Fruit fly (Drosophila melanogaster) S2 (cell line): ENCODE results near the gene yem.

Experiments
- CG8478 ChIP-seq: fragments of >200 bp; optimal IDR thresholded peaks from 2 replicates; lab custom pipeline; 2018
- CTCF ChIP-seq, 2 experiments: fragments of >200 bp; optimal IDR thresholded peaks; 2 replicates each; lab custom pipeline; 2018

yem gene

dm6 chr3R:29122817-29123611, at the start of gene yem, which contains the start of gene Ctl2:
TSS of gene yem (minus strand) at chr3R:29122879.
TSS of gene Ctl2 (plus strand) at chr3R:29123370.
- TF ChIP-seq CTCF (optimal IDR thresholded peaks at IDR 0.05; lab: Kevin White, UChicago) (no peak), CG8478 (lab: Kevin White, UChicago) (no peak)

dm6 chr3R:29164930-29165693, 42.4 kb upstream of the yem start, which contains the start of gene CG11898:
TSS of gene CG11898 (plus strand) at chr3R:29165643.
- TF ChIP-seq CG8478 (lab: Kevin White, UChicago) (no peak), CTCF (optimal IDR thresholded peaks at IDR 0.05; lab: Kevin White, UChicago) (no peak)

- TF ChIP-seq CG8478 (lab: Kevin White, UChicago): no peak
- no peak for TF ChIP-seq CTCF (optimal IDR thresholded peaks at IDR 0.05; lab: Kevin White, UChicago)
These were observed 36.9 kb upstream of the yem start for dm6 chr3R:29159620-29160019.

dm6 chr3R:29158721-29159120, 36.0 kb upstream of the yem start:
- no peak for TF ChIP-seq CTCF (optimal IDR thresholded peaks at IDR 0.05; lab: Kevin White, UChicago)
- TF ChIP-seq CG8478 (lab: Kevin White, UChicago): no peak

dm6 chr3R:29157418-29158398, 35.0 kb upstream of the yem start, which contains the start of gene rdog:
TSS of gene rdog (plus strand) at chr3R:29158122.
- no peak for TF ChIP-seq CG8478 (lab: Kevin White, UChicago)
- TF ChIP-seq CTCF (optimal IDR thresholded peaks at IDR 0.05; lab: Kevin White, UChicago): no peak

- TF ChIP-seq CG8478 (lab: Kevin White, UChicago): no peak
- no peak for TF ChIP-seq CTCF (optimal IDR thresholded peaks at IDR 0.05; lab: Kevin White, UChicago)
These were observed 30.5 kb upstream of the yem start, which contains the start of the genes Slbp and Rpn2 for dm6 chr3R:29153197-29153644. TSS of gene Slbp (minus strand) at chr3R:29153266. TSS of gene Rpn2 (plus strand) at chr3R:29153524.

dm6 chr3R:29151621-29152092, 29.0 kb upstream of the yem start, which contains the start of gene eIF2D:
TSS of gene eIF2D (minus strand) at chr3R:29151794.
- TF ChIP-seq CTCF (optimal IDR thresholded peaks at IDR 0.05; lab: Kevin White, UChicago): no peak

dm6 chr3R:29148072-29148471, 25.4 kb upstream of the yem start, which contains the start of the genes CG11882 and Pglym78:
TSS of gene CG11882 (minus strand) at chr3R:29148172.
TSS of gene Pglym78 (plus strand) at chr3R:29148248.
- no peak for TF ChIP-seq CG8478 (lab: Kevin White, UChicago)
- TF ChIP-seq CTCF (optimal IDR thresholded peaks at IDR 0.05; lab: Kevin White, UChicago): peak; percentile 53 to 69

dm6 chr3R:29146710-29147109, 24.0 kb upstream of the yem start, which contains the start of gene CG14511:
TSS of gene CG14511 (minus strand) at chr3R:29146893.
- no peak for TF ChIP-seq CTCF (optimal IDR thresholded peaks at IDR 0.05; lab: Kevin White, UChicago)
- TF ChIP-seq CG8478 (lab: Kevin White, UChicago): no peak

dm6 chr3R:29139767-29140755, 17.4 kb upstream of the yem start:
- no peak for TF ChIP-seq CTCF (optimal IDR thresholded peaks at IDR 0.05; lab: Kevin White, UChicago)
- no peak for TF ChIP-seq CG8478 (lab: Kevin White, UChicago)

dm6 chr3R:29138961-29139527, 16.4 kb upstream of the yem start:
- TF ChIP-seq CTCF (optimal IDR thresholded peaks at IDR 0.05; lab: Kevin White, UChicago): no peak
- TF ChIP-seq CG8478 (lab: Kevin White, UChicago): no peak

- TF ChIP-seq CTCF (optimal IDR thresholded peaks at IDR 0.05; lab: Kevin White, UChicago) (no peak), CG8478 (lab: Kevin White, UChicago) (no peak)
These were observed 15.7 kb upstream of the yem start, which contains the start of the genes Alg13 and superdeath for dm6 chr3R:29138407-29138806. TSS of gene Alg13 (minus strand) at chr3R:29138573. TSS of gene superdeath (plus strand) at chr3R:29138662.
